Worm (Caenorhabditis elegans) whole organism, midembryonic: ENCODE data around the gene T28B11.1.

Experiments
- T22C8.4 ChIP-seq: fragments of 200-800 bp; sonication (Bioruptor generic); IDR thresholded peaks from 2 replicates; pipeline ENCODE4 v1.3.6; 2022; ENCODE audit warnings: missing genetic modification characterization, missing compliant biosample characterization
- med-1 ChIP-seq: sonication (generic microtip); optimal IDR thresholded peaks from 2 replicates; lab custom pipeline; 2017; ENCODE audit warnings: missing genetic modification characterization, mild to moderate bottlenecking, missing compliant biosample characterization, antibody characterized with exemption, missing genetic modification reagents; ENCODE audit not compliant: insufficient read depth
- ref-1 ChIP-seq: fragments of 200-800 bp; sonication (Bioruptor generic); conservative IDR thresholded peaks from 2 replicates; pipeline ENCODE4 v1.3.6; 2022; ENCODE audit warnings: missing genetic modification reagents, missing genetic modification characterization, missing compliant biosample characterization
- ztf-23 ChIP-seq: fragments of 200-800 bp; sonication (Bioruptor generic); IDR thresholded peaks from 2 replicates; pipeline ENCODE4 v1.3.6; 2022; ENCODE audit warnings: missing genetic modification reagents, missing genetic modification characterization, missing compliant biosample characterization
- ztf-29 ChIP-seq: fragments of 200-800 bp; sonication (Bioruptor generic); IDR thresholded peaks from 2 replicates; pipeline ENCODE4 v1.3.6; 2022; ENCODE audit warnings: missing genetic modification reagents, missing genetic modification characterization, missing compliant biosample characterization

DNA sequence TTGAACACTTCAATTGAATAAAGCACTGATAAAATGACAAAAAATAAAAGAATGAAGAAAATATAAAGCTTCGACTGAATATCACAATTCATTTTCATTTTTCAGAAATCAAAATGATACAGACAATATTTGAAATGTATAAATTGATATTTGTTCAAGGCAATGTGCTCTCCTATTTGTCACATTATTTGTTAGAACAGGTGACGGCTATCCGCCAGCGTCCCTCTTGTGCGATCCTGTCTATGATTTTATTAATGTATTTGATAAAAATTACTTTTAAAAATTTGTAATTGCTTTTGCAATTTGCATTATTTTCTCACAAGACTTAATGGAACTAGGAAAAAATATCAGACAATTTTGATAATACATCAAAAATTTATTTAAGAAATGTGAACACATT is 21.8 kb upstream of the T28B11.1 start, which contains the start of gene F28H7.7:
- TF ChIP-seq ref-1 (GFP tag; lab: Robert Waterston, UW) (no peak), ztf-23 (GFP tag; lab: Robert Waterston, UW) (no peak), med-1 (no peak), T22C8.4 (GFP tag; lab: Robert Waterston, UW) (no peak), ztf-29 (no peak)
